Worm (Caenorhabditis elegans): Measurements from ENCODE around the gene Y58A7A.2.

ce11 chrV:5090386-5090785 is 18.4 kb upstream of the Y58A7A.2 start:
- TF ChIP-seq nhr-25 (tag; optimal IDR thresholded peaks at IDR 0.05) (no peak), fos-1 (tag; optimal IDR thresholded peaks at IDR 0.05) (no peak), elt-3 (tag; optimal IDR thresholded peaks at IDR 0.05) (no peak), aly-2 (tag; optimal IDR thresholded peaks at IDR 0.05) (no peak), elt-2 (tag; optimal IDR thresholded peaks at IDR 0.05) (no peak), skn-1 (tag; optimal IDR thresholded peaks at IDR 0.05) (no peak)

Data from whole organism, L3 larva.